Worm (Caenorhabditis elegans) whole organism, L4/young adult: Measurements from ENCODE around the gene str-248.
"Not testable (repeated sequence)": the region's sequence is repeated elsewhere in the genome, so short reads cannot be mapped to it uniquely, and the experiment has no call there.

Experiments
- W03F9.2 ChIP-seq: fragments of 150-350 bp; optimal IDR thresholded peaks from 2 replicates; lab custom pipeline; 2014; ENCODE audit warnings: missing biosample characterization, missing genetic modification characterization
- dao-5 ChIP-seq: sonication (generic microtip); optimal IDR thresholded peaks from 2 replicates; lab custom pipeline; 2016; ENCODE audit warnings: missing genotype, missing genetic modification characterization, moderate library complexity, missing compliant biosample characterization
- him-1 ChIP-seq: sonication (generic microtip); optimal IDR thresholded peaks from 2 replicates; lab custom pipeline; 2016; ENCODE audit warnings: missing genotype, missing genetic modification reagents, missing genetic modification characterization, missing compliant biosample characterization

str-248 gene

DNA sequence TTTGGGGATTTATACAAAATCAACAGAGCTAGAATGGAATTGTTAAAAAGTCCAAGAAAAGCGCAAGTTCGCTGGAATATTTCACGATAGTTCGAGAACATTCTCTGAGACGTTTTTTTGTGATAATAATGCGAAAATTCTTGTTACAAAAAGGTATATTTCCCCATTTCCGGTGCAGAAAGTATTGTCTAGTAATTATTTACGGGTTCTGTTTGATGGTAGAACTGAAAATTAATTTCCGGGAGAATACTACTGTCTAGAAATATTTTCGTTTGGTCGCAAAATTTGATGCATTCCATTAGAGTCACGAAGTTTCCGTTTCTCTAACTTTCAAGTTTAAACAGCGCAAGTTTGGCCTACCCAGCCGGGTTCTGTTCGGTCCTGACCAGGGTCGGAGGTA lies at the start of gene str-248:
Gene str-248, minus strand, starts transcription at position 101 of the 400 bp plus-strand sequence.
- TF ChIP-seq him-1 (tag; lab: Kevin White, UChicago) (no peak), dao-5 (tag; lab: Kevin White, UChicago) (no peak), W03F9.2 (tag; lab: Kevin White, UChicago) (no peak)

DNA sequence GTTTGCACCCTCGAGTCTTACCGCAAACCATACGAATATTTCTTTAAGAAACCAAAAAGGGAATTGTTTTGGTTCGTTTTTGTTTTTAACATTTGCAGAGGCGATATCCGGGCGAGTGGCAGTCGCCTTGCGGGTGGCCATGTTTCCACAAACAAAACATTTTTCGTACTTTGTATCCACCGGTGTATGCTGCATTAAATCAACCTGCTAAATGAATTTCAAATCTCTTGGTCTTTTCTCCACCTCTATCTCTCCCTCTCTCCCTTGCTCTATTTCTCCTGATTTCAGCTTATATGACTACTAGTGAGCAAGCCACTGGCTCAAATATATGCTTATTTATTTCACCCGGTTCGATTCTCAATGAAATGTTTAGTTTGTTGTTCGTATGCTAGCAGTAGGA lies 47.8 kb upstream of the str-248 start, which contains the start of gene nhr-52:
Gene nhr-52, plus strand, starts transcription at position 301 of the 400 bp plus-strand sequence.
- TF ChIP-seq W03F9.2 (tag; lab: Kevin White, UChicago) (no peak), him-1 (tag; lab: Kevin White, UChicago) (no peak), dao-5 (tag; lab: Kevin White, UChicago) (no peak)

DNA sequence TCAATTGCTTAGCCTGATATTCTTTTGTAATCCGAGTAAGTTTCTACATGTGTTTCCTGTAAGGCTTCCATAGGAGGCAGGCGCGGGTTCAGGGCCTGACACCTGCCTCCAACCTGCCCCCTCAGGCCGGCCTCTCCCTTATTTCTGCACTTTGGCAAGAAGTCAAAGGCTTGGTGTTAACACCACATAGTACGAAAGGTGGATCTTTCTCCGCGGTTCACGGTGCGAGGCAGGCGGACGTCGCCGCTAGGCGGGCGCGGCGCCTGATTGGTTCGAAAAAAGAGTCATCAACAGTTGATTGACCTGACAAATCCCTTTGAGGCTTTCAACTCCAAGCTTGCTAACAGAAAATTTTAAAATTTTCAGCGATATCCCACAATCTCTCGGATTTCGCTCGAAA lies 45.5 kb upstream of the str-248 start:
- no peak for TF ChIP-seq him-1 (tag; lab: Kevin White, UChicago)

DNA sequence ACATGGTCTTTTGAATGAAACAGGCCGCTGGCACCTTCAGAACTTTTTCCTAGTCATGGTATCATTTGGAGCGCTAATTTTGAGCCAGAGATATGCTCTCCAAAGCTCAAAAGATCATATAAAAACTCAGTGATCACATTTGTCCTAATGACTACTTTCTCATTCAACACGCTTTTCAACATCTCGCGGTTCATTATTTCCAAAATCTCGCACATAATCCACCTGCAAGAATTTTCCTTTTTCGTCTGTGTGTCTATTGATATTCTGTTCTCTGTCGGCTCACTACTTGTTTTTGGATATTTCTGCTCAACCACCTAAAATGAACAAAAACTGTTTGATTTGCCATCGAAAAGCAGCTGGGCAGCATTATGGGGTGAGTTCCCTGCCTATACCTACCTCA lies 44.3 kb upstream of the str-248 start, which contains the start of gene nhr-51:
Gene nhr-51, plus strand, starts transcription at position 301 of the 400 bp plus-strand sequence.
- TF ChIP-seq him-1 (tag; lab: Kevin White, UChicago) (no peak), W03F9.2 (tag; lab: Kevin White, UChicago) (no peak), dao-5 (tag; lab: Kevin White, UChicago) (no peak)

DNA sequence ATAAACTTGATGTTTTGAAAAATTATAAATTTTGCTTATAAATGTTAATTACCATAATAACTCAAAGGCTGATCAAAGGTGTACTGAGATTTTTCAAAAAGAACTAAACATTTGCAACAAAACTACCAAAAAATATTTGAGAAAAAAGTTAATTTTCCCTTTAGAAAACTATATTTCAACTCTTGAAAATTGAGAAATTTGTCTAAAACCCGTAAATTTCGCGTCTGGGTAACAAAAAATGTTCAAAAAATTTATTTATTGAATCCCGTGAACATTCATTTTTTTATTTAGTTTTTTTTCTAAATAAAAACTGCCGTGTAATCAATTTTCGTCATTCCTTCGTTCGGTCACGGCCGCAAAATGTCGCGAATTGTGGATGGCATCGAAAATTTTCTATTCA lies 40.7 kb upstream of the str-248 start, which contains the start of gene K06B4.15:
Gene K06B4.15, plus strand, starts transcription at position 301 of the 400 bp plus-strand sequence.
- not testable (repeated sequence) for TF ChIP-seq W03F9.2, dao-5, him-1 (tag; lab: Kevin White, UChicago)

DNA sequence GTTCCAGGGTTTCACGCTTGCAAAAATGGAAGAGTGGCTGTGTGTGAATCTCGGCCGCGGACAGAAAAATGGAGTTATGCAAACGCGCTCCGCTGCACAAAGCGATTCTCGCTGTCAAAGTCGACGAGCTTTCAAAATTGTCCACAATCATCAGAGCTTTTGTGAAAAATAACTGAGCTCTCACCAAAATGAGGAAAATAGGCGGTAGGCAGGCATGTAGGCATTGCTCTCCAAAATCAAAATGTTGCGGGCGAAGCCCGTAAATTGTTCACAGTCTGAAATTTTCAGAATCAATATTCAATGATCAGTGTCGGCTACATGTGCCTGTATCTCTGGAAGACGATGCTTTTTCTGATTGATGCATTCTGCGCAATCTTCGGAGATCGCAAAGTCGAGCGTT lies 39.4 kb upstream of the str-248 start, which contains the start of gene K06B4.4:
Gene K06B4.4, plus strand, starts transcription at position 301 of the 400 bp plus-strand sequence.
- TF ChIP-seq dao-5 (tag; lab: Kevin White, UChicago) (no peak), W03F9.2 (tag; lab: Kevin White, UChicago) (no peak), him-1 (tag; lab: Kevin White, UChicago) (no peak)

DNA sequence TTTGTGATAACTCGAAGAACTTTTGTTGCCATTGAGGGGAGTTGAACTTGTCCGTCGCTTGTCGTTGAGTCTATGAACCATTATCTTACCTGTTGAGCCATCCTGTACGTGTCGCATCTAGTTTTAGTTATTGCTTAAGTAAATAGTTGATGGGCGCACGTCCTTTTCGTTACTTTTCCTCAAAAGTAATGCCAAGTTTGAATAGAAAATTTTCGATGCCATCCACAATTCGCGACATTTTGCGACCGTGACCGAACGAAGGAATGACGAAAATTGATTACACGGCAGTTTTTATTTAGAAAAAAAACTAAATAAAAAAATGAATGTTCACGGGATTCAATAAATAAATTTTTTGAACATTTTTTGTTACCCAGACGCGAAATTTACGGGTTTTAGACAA lies 38.8 kb upstream of the str-248 start, which contains the start of gene F53E4.1:
Gene F53E4.1, minus strand, starts transcription at position 101 of the 400 bp plus-strand sequence.
- not testable (repeated sequence) for TF ChIP-seq W03F9.2, dao-5, him-1 (tag; lab: Kevin White, UChicago)

DNA sequence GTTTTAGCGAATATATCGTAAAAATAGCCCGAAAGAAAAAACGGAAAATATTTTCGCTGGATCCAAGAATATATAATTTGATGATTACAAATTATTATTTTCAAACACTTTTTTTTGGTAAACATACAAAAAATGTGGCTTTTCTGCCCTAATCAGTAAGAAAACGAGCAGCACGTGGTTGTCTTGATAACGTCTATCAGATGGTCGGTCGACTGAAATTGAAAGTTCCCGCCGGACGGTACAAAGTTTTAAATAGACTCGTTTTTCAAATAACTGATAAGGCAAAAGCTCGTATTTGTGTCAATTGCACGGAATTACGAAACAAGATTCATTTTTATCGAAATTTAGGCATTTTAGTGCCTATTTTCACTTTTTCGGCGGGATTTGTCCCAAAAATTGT lies 37.3 kb upstream of the str-248 start:
- no peak for TF ChIP-seq dao-5 (tag; lab: Kevin White, UChicago)
- TF ChIP-seq him-1 (tag; lab: Kevin White, UChicago), result no peak
- no peak for TF ChIP-seq W03F9.2 (tag; lab: Kevin White, UChicago)

DNA sequence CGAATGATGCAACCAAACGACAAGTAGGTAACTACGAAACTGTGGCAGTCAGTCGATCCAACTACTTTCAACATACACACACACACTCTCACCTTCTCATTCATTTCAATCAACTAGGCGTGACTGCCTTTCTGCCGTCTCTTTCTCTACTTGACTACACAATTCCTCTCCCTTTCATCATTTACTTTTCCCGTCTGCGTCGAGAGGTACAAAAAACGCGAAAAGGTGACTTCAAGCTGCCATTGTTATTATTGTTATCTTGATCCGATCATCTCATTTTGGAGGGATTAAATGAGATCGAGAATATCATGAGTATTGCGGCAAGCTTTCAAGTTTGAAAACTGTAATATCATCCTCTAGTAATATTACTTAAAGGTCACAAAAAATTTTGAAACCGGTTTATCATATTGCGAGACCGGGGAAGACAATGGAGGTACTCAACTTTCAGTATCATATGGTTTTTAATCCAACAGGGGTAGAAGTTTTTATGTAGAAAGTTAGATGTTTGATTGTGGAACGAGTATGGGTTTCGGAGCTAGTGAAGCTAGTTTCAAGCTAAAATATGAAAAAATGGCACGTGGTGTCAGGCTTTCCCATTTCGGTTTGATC lies 34.7 kb upstream of the str-248 start:
- TF ChIP-seq W03F9.2 (tag; lab: Kevin White, UChicago) (no peak), him-1 (tag; lab: Kevin White, UChicago) (no peak), dao-5 (tag; lab: Kevin White, UChicago) (no peak)

DNA sequence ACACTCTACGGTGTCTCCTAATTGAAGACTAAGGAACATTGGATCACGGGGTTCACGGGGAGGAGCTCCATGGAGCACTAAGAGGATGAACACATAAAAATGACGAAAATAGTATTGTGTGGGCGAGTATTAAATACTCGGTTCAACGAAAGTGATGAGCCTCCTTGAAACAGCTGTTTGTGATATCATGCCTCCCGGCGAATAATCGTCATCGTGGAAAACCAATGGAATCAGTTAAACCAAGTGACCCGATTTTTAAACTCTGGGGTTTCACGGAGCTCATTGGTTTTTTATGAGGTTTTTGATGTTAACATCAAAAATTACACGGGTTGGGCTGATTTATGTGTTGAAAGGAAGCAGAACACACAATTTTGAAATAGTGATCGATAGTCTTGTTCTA lies 32.1 kb upstream of the str-248 start:
- TF ChIP-seq dao-5 (tag; lab: Kevin White, UChicago) (no peak), him-1 (tag; lab: Kevin White, UChicago) (no peak), W03F9.2 (tag; lab: Kevin White, UChicago) (no peak)

DNA sequence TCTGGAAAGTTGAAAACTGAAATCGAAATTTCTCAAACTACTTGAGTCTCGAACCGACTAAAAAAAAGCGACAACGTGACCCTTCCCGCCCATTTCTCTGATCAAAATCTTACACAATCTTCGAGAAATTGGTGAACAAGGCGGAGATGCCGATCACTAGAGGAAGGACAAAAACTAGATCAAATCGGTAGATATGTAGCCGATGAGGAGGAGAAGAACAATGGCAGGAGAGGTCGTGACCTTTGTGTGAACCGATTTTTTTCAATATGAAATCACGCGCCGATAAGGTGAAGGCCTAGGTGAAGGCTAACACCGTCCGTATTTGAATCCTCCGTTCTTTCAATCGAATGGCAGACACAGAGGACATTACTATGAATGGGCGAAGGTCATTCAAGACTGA lies 31.6 kb upstream of the str-248 start:
- TF ChIP-seq him-1 (tag; lab: Kevin White, UChicago) (no peak), W03F9.2 (tag; lab: Kevin White, UChicago) (no peak), dao-5 (tag; lab: Kevin White, UChicago) (no peak)

DNA sequence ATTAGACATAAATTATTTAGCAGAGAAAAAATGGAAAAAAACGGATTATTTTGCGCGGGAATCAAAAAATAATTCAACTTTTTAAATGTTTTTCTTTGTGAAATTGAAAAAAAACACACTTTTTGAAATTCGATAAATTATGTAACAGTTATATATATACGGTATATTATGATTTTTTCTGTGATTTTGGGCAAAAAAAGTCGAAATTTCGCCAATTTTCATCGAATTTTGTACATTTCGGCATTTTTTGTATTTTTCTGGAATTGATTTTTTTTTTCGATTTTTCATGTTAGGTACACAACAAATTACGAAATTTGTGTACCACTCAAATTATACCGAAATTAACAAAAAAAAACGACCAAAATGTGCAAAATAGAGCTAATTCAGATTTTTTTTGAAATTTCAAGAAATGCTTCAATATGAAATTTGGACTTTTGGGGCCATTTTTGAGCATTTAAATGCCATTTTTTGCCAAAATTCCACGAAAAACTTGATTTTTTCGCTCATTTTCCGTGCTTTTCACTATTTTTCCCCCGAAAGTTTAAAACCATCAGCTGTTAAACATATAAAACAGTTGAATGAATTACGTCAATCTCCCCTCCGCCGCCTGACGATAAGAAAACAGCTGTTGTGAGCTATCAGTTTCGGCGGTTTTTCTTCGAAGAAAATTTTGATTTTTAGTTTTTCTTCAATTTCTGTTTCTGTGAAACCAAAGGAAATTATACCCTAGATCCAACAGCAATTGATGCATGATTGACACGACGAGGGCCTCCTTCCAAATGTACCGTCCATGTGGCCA lies 29.0 kb upstream of the str-248 start:
- TF ChIP-seq dao-5 (tag; lab: Kevin White, UChicago) (no peak), W03F9.2 (tag; lab: Kevin White, UChicago) (no peak), him-1 (tag; lab: Kevin White, UChicago) (no peak)

DNA sequence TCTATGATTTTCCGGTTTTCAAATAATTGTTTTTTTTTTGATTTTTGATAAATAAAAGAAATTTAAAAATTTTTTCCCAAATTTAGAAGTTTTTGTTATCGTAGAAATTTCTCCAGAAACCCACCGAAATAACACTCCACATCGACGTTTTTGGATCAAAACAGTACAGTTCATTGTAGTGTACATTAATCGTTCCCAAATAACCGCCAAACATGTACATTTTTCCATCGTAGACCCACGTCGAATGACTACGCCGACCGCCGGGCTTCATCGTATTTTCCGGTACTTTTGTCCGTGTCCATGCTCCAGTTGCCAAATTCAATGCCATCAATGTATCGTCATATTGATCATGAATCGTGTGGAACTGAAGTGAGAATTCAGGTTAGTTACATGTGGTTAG lies 24.7 kb upstream of the str-248 start, which contains the start of gene F53E4.2:
Gene F53E4.2, plus strand, starts transcription at position 301 of the 400 bp plus-strand sequence.
- no peak for TF ChIP-seq him-1 (tag; lab: Kevin White, UChicago)
- no peak for TF ChIP-seq dao-5 (tag; lab: Kevin White, UChicago)
- no peak for TF ChIP-seq W03F9.2 (tag; lab: Kevin White, UChicago)
